Fruit fly (Drosophila melanogaster): ENCODE data around the gene PIG-K.

Gene PIG-K

dm6 chrX:2009453-2010009, 367 bp upstream of the PIG-K start (continued):
- no peak for TF ChIP-seq mirr (GFP tag; optimal IDR thresholded peaks at IDR 0.05)
- TF ChIP-seq CG16815 (GFP tag; optimal IDR thresholded peaks at IDR 0.05), result peak; percentile 82
- peak; percentile 59 for TF ChIP-seq vfl (GFP tag; optimal IDR thresholded peaks at IDR 0.05)
- TF ChIP-seq CG14965 (GFP tag; optimal IDR thresholded peaks at IDR 0.05; ENCODE audit: borderline replicate concordance), result no peak
- TF ChIP-seq pzg (GFP tag; optimal IDR thresholded peaks at IDR 0.05), result peak; percentile 23
- TF ChIP-seq NFAT (GFP tag; IDR thresholded peaks at IDR 0.05), result peak; percentile 53; the same call in 1 of the 2 replicates
- peak; percentile 41; the same call in 1 of the 2 replicates for TF ChIP-seq H2.0 (GFP tag; IDR thresholded peaks at IDR 0.05)
- TF ChIP-seq CG12769 (tag; optimal IDR thresholded peaks at IDR 0.05), result peak; percentile 52
- no peak for TF ChIP-seq mld (GFP tag; IDR thresholded peaks at IDR 0.05; ENCODE audit: partially characterized antibody)
- no peak for TF ChIP-seq Doc2 (GFP tag; IDR thresholded peaks at IDR 0.05)
- TF ChIP-seq tna (GFP tag; IDR thresholded peaks at IDR 0.05; ENCODE audit: partially characterized antibody), result no peak
- peak; percentile 55; the same call in 1 of the 3 replicates for TF ChIP-seq zfh1 (GFP tag; IDR thresholded peaks at IDR 0.05)
- TF ChIP-seq nmo (GFP tag; optimal IDR thresholded peaks at IDR 0.05), result peak; percentile 87
- TF ChIP-seq CG8388 (GFP tag; optimal IDR thresholded peaks at IDR 0.05), result peak; percentile 67
- TF ChIP-seq Dek (tag; optimal IDR thresholded peaks at IDR 0.05), result peak; percentile 72
- TF ChIP-seq CG4730 (GFP tag; IDR thresholded peaks at IDR 0.05), result 0 out of 2 replicates have a peak, but pooled peaks have one; percentile 19
- peak; percentile 28; the same call in 1 of the 2 replicates for TF ChIP-seq Dref (GFP tag; IDR thresholded peaks at IDR 0.05)
- TF ChIP-seq ssp (GFP tag; IDR thresholded peaks at IDR 0.05), result peak; percentile 50
- TF ChIP-seq CG10654 (GFP tag; optimal IDR thresholded peaks at IDR 0.05), result peak; percentile 51
- TF ChIP-seq sima (GFP tag; optimal IDR thresholded peaks at IDR 0.05), result peak; percentile 37
- TF ChIP-seq NC2α (GFP tag; optimal IDR thresholded peaks at IDR 0.05), result peak; percentile 52
- TF ChIP-seq CG30403 (GFP tag; optimal IDR thresholded peaks at IDR 0.05), result peak; percentile 88
- no peak for TF ChIP-seq bowl (GFP tag; IDR thresholded peaks at IDR 0.05)
- peak; percentile 9 for TF ChIP-seq CG12236 (GFP tag; optimal IDR thresholded peaks at IDR 0.05)
- peak; percentile 16 for TF ChIP-seq ATbp (GFP tag; optimal IDR thresholded peaks at IDR 0.05)
- TF ChIP-seq CG10267 (tag; optimal IDR thresholded peaks at IDR 0.05), result peak; percentile 69
- peak; percentile 54 for TF ChIP-seq p53 (GFP tag; optimal IDR thresholded peaks at IDR 0.05)
- TF ChIP-seq Sox100B (GFP tag; optimal IDR thresholded peaks at IDR 0.05), result peak; percentile 83
- TF ChIP-seq Myb (GFP tag; optimal IDR thresholded peaks at IDR 0.05), result peak; percentile 40
- TF ChIP-seq CG11247 (GFP tag; IDR thresholded peaks at IDR 0.05), result peak; percentile 23; the same call in 1 of the 2 replicates
- peak; percentile 97 for TF ChIP-seq Ets65A (GFP tag)
- peak; percentile 64; the same call in 1 of the 2 replicates for TF ChIP-seq Xrp1 (GFP tag; IDR thresholded peaks at IDR 0.05)
- TF ChIP-seq CG6791 (GFP tag; IDR thresholded peaks at IDR 0.05; ENCODE audit: partially characterized antibody), result no peak
- TF ChIP-seq HLH4C (GFP tag; IDR thresholded peaks at IDR 0.05; ENCODE audit: partially characterized antibody), result no peak
- peak; percentile 79 for TF ChIP-seq row (GFP tag; IDR thresholded peaks at IDR 0.05)
- no peak for TF ChIP-seq stc (GFP tag; IDR thresholded peaks at IDR 0.05)
- TF ChIP-seq vnd (GFP tag; IDR thresholded peaks at IDR 0.05; ENCODE audit: partially characterized antibody), result no peak
- TF ChIP-seq CG15011 (GFP tag; optimal IDR thresholded peaks at IDR 0.05), result peak; percentile 58
- TF ChIP-seq CG10431 (GFP tag; optimal IDR thresholded peaks at IDR 0.05), result peak; percentile 45
- no peak for TF ChIP-seq Hr39 (optimal IDR thresholded peaks at IDR 0.05)
- TF ChIP-seq CG4360 (GFP tag; IDR thresholded peaks at IDR 0.05), result no peak
- TF ChIP-seq tin (GFP tag; optimal IDR thresholded peaks at IDR 0.05), result peak; percentile 64
- peak; percentile 76 for TF ChIP-seq CG10543 (GFP tag; optimal IDR thresholded peaks at IDR 0.05)
- TF ChIP-seq lilli (GFP tag; optimal IDR thresholded peaks at IDR 0.05), result peak; percentile 82
- TF ChIP-seq CG10274 (GFP tag; optimal IDR thresholded peaks at IDR 0.05), result peak; percentile 50
- TF ChIP-seq CG4707 (GFP tag; optimal IDR thresholded peaks at IDR 0.05), result no peak
- peak; percentile 75 for TF ChIP-seq CG15269 (tag; optimal IDR thresholded peaks at IDR 0.05)
- peak; percentile 13 for TF ChIP-seq CG3407 (GFP tag; optimal IDR thresholded peaks at IDR 0.05)
- TF ChIP-seq ab (GFP tag; optimal IDR thresholded peaks at IDR 0.05), result no peak
- peak; percentile 56 for TF ChIP-seq Max (GFP tag; optimal IDR thresholded peaks at IDR 0.05)
- TF ChIP-seq hth (optimal IDR thresholded peaks at IDR 0.05), result no peak
